Worm (Caenorhabditis elegans): Measurements from ENCODE around the gene idpp-4.

The idpp-4 gene

ce11 chrII:10294262-10294661, 27.0 kb upstream of the idpp-4 start:
- TF ChIP-seq sma-9 (GFP tag; optimal IDR thresholded peaks at IDR 0.05) (peak; percentile 88), sma-9 (tag; optimal IDR thresholded peaks at IDR 0.05) (no peak), nhr-10 (tag; optimal IDR thresholded peaks at IDR 0.05) (no peak), nhr-12 (tag; optimal IDR thresholded peaks at IDR 0.05) (no peak), nhr-23 (tag; optimal IDR thresholded peaks at IDR 0.05) (no peak), blmp-1 (tag; optimal IDR thresholded peaks at IDR 0.05; ENCODE audit: insufficient read depth) (peak; percentile 73), crh-2 (tag; optimal IDR thresholded peaks at IDR 0.05) (no peak), peb-1 (tag; optimal IDR thresholded peaks at IDR 0.05) (no peak), egl-27 (tag; optimal IDR thresholded peaks at IDR 0.05) (peak; percentile 20), nhr-21 (tag; optimal IDR thresholded peaks at IDR 0.05) (peak; percentile 67), unc-39 (tag; optimal IDR thresholded peaks at IDR 0.05) (no peak), sma-3 (GFP tag; optimal IDR thresholded peaks at IDR 0.05) (peak; percentile 83), lin-11 (tag; optimal IDR thresholded peaks at IDR 0.05) (no peak), fos-1 (tag; optimal IDR thresholded peaks at IDR 0.05) (peak; percentile 27), ztf-1 (GFP tag; conservative IDR thresholded peaks at IDR 0.05) (no peak), snpc-4 (tag; optimal IDR thresholded peaks at IDR 0.05) (no peak)

- peak; percentile 62 for TF ChIP-seq mab-5 (tag; optimal IDR thresholded peaks at IDR 0.05)
- no peak for TF ChIP-seq nhr-21 (tag; optimal IDR thresholded peaks at IDR 0.05)
- TF ChIP-seq blmp-1 (tag; optimal IDR thresholded peaks at IDR 0.05; ENCODE audit: insufficient read depth), result no peak
- TF ChIP-seq sma-9 (GFP tag; optimal IDR thresholded peaks at IDR 0.05), result peak; percentile 70
- TF ChIP-seq sma-9 (tag; optimal IDR thresholded peaks at IDR 0.05), result no peak
- peak; percentile 24 for TF ChIP-seq lin-13 (GFP tag; optimal IDR thresholded peaks at IDR 0.05)
- TF ChIP-seq egl-27 (tag; optimal IDR thresholded peaks at IDR 0.05), result no peak
- peak; percentile 68 for TF ChIP-seq C34F6.9 (tag; optimal IDR thresholded peaks at IDR 0.05)
- TF ChIP-seq peb-1 (tag; optimal IDR thresholded peaks at IDR 0.05), result no peak
- no peak for TF ChIP-seq nhr-11 (tag; optimal IDR thresholded peaks at IDR 0.05)
- TF ChIP-seq ztf-4 (tag; optimal IDR thresholded peaks at IDR 0.05), result peak; percentile 83
- TF ChIP-seq F13H6.1 (tag; optimal IDR thresholded peaks at IDR 0.05), result peak; percentile 70
- no peak for TF ChIP-seq elt-1 (tag; optimal IDR thresholded peaks at IDR 0.05)
- TF ChIP-seq skn-1 (tag; optimal IDR thresholded peaks at IDR 0.05), result no peak
- TF ChIP-seq sem-4 (tag; optimal IDR thresholded peaks at IDR 0.05), result peak; percentile 14
- no peak for TF ChIP-seq ztf-11 (tag; optimal IDR thresholded peaks at IDR 0.05)
- TF ChIP-seq lin-39 (tag; optimal IDR thresholded peaks at IDR 0.05), result no peak
- TF ChIP-seq lsy-2 (tag; optimal IDR thresholded peaks at IDR 0.05), result peak in 1 of 2 experiments; percentile 66
- TF ChIP-seq nhr-129 (tag; optimal IDR thresholded peaks at IDR 0.05), result peak; percentile 70
- no peak for TF ChIP-seq fos-1 (tag; optimal IDR thresholded peaks at IDR 0.05)
- peak; percentile 93 for TF ChIP-seq crh-2 (tag; optimal IDR thresholded peaks at IDR 0.05)
These were observed 21.0 kb upstream of the idpp-4 start, which contains the start of gene nep-26 for ce11 chrII:10300082-10300749. Gene nep-26, minus strand, starts transcription at chrII:10300132.

- TF ChIP-seq unc-62 (GFP tag; optimal IDR thresholded peaks at IDR 0.05) (no peak), gmeb-1 (tag; optimal IDR thresholded peaks at IDR 0.05) (peak; percentile 94), nhr-10 (tag; optimal IDR thresholded peaks at IDR 0.05) (no peak), aly-2 (tag; optimal IDR thresholded peaks at IDR 0.05) (no peak), nhr-21 (tag; optimal IDR thresholded peaks at IDR 0.05) (peak; percentile 46), F13H6.1 (tag; optimal IDR thresholded peaks at IDR 0.05) (peak; percentile 78), ZK546.5 (tag; optimal IDR thresholded peaks at IDR 0.05) (peak; percentile 2), unc-55 (GFP tag; optimal IDR thresholded peaks at IDR 0.05) (peak; percentile 91), egl-27 (tag; optimal IDR thresholded peaks at IDR 0.05) (peak; percentile 46), lin-39 (tag; optimal IDR thresholded peaks at IDR 0.05) (no peak), nhr-23 (tag; optimal IDR thresholded peaks at IDR 0.05) (no peak), mdl-1 (tag; optimal IDR thresholded peaks at IDR 0.05) (no peak), ama-1 (optimal IDR thresholded peaks at IDR 0.05) (no peak), mab-5 (tag; optimal IDR thresholded peaks at IDR 0.05) (no peak), nhr-237 (tag; optimal IDR thresholded peaks at IDR 0.05) (no peak), nhr-77 (tag; optimal IDR thresholded peaks at IDR 0.05) (no peak), ceh-16 (tag; optimal IDR thresholded peaks at IDR 0.05) (no peak), sma-9 (GFP tag; optimal IDR thresholded peaks at IDR 0.05) (peak; percentile 74), sma-9 (tag; optimal IDR thresholded peaks at IDR 0.05) (no peak), R02D3.7 (tag; optimal IDR thresholded peaks at IDR 0.05) (peak; percentile 26), Y55F3AM.14 (GFP tag; optimal IDR thresholded peaks at IDR 0.05) (peak; percentile 4), nhr-6 (tag; optimal IDR thresholded peaks at IDR 0.05) (peak; percentile 55), ztf-11 (tag; optimal IDR thresholded peaks at IDR 0.05) (no peak), blmp-1 (tag; optimal IDR thresholded peaks at IDR 0.05; ENCODE audit: insufficient read depth) (no peak), mbf-1 (tag; optimal IDR thresholded peaks at IDR 0.05) (no peak), alr-1 (tag; optimal IDR thresholded peaks at IDR 0.05) (no peak), sem-4 (tag; optimal IDR thresholded peaks at IDR 0.05) (no peak), lin-11 (tag; optimal IDR thresholded peaks at IDR 0.05) (peak; percentile 81), elt-1 (tag; optimal IDR thresholded peaks at IDR 0.05) (no peak), fos-1 (tag; optimal IDR thresholded peaks at IDR 0.05) (peak; percentile 52), lsy-2 (tag; optimal IDR thresholded peaks at IDR 0.05) (peak; percentile 79 to 84), unc-39 (tag; optimal IDR thresholded peaks at IDR 0.05) (no peak), ztf-1 (GFP tag; conservative IDR thresholded peaks at IDR 0.05) (no peak), zag-1 (tag; optimal IDR thresholded peaks at IDR 0.05) (peak; percentile 33), snpc-4 (tag; optimal IDR thresholded peaks at IDR 0.05) (peak; percentile 45), peb-1 (tag; optimal IDR thresholded peaks at IDR 0.05) (no peak), skn-1 (tag; optimal IDR thresholded peaks at IDR 0.05) (no peak), C34F6.9 (tag; optimal IDR thresholded peaks at IDR 0.05) (peak; percentile 84)
These were observed 20.3 kb upstream of the idpp-4 start, which contains the start of gene mdt-22 for ce11 chrII:10300954-10301353. Gene mdt-22, plus strand, starts transcription at chrII:10301216.
